Worm (Caenorhabditis elegans): ENCODE results near the gene rimb-1.
A peak's percentile ranks its signal among the peaks of the same experiment; 100 is the strongest.

Gene rimb-1

DNA sequence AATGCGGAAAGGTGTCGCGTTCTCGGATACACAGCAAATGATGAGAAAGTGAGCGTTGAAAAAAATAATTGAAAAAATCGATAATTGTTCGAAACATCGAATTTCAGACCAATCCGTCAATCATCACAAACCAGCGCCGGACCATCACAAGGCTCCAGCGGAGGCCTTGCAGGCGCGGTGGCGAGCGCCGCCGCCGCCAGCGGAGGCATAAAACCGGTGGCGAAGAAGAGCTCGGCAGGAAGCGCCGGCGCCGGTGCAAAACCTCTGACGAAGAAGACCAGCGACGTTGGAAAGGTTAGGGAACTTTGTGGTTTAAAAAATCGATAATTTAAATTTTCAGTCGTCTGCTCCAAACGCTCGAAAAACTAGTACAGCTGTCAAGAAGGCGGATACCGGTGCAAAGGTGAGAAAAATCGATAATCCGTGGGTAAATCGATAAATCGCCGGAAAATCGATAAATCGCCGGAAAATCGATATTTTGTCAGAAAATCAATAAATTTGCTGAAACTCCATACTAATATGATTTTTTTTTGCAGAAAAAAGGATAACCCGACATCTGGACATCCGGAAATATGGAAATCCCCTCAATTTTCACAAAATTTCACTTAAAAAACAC, 18.2 kb downstream of the rimb-1 start:
- no peak for TF ChIP-seq K09A11.1 (tag; optimal IDR thresholded peaks at IDR 0.05; ENCODE audit: insufficient read depth)
- no peak for TF ChIP-seq unc-86 (tag; optimal IDR thresholded peaks at IDR 0.05)
- TF ChIP-seq C08G9.2 (tag; optimal IDR thresholded peaks at IDR 0.05): peak; percentile 2
- TF ChIP-seq ceh-19 (GFP tag; optimal IDR thresholded peaks at IDR 0.05): no peak
- TF ChIP-seq ceh-6 (GFP tag; optimal IDR thresholded peaks at IDR 0.05): no peak
- TF ChIP-seq ceh-48 (tag; optimal IDR thresholded peaks at IDR 0.05): peak; percentile 36
- peak; percentile 4 for TF ChIP-seq elt-4 (tag; optimal IDR thresholded peaks at IDR 0.05)

DNA sequence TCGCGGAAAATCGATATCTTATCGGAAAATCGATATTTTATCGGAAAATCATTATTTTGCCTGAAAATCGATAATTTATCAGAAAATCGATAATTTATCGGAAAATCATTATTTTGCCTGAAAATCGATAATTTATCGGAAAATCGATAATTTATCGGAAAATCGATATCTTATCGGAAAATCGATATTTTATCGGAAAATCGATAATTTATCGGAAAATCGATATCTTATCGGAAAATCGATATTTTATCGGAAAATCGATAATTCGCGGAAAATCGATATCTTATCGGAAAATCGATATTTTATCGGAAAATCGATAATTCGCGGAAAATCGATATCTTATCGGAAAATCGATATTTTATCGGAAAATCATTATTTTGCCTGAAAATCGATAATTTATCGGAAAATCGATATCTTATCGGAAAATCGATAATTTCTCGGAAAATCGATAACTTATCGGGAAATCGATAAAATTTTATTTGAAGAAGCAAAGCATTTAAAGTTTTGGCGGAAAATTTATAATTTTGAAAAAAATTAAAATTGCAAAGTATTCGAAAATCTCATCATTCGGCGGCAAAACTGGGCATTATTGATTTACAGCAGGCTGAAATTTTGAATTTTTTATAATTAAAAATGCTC, 19.3 kb downstream of the rimb-1 start:
- TF ChIP-seq ceh-48 (tag; optimal IDR thresholded peaks at IDR 0.05): peak; percentile 99

- TF ChIP-seq nfya-1 (tag; optimal IDR thresholded peaks at IDR 0.05) (no peak), che-1 (tag; optimal IDR thresholded peaks at IDR 0.05) (no peak), npax-4 (tag; optimal IDR thresholded peaks at IDR 0.05) (no peak), hlh-6 (tag; optimal IDR thresholded peaks at IDR 0.05) (no peak), pag-3 (tag; optimal IDR thresholded peaks at IDR 0.05; ENCODE audit: borderline replicate concordance) (no peak), C08G9.2 (tag; optimal IDR thresholded peaks at IDR 0.05) (no peak), ceh-24 (tag; optimal IDR thresholded peaks at IDR 0.05) (no peak), ceh-31 (tag; optimal IDR thresholded peaks at IDR 0.05) (no peak), ceh-19 (GFP tag; optimal IDR thresholded peaks at IDR 0.05) (no peak), unc-42 (tag; optimal IDR thresholded peaks at IDR 0.05) (no peak), hlh-15 (tag; optimal IDR thresholded peaks at IDR 0.05) (no peak), ttx-3 (tag; optimal IDR thresholded peaks at IDR 0.05) (no peak), rnt-1 (tag; optimal IDR thresholded peaks at IDR 0.05) (no peak), ahr-1 (tag; optimal IDR thresholded peaks at IDR 0.05) (no peak), pha-4 (tag; optimal IDR thresholded peaks at IDR 0.05) (no peak), madf-2 (tag; optimal IDR thresholded peaks at IDR 0.05) (no peak)
These were observed 26.2 kb downstream of the rimb-1 start for ce11 chrIII:1814285-1814684.

ce11 chrIII:1818001-1818655, 30.0 kb downstream of the rimb-1 start, which contains the start of gene clp-4:
TSS of gene clp-4 (minus strand) at chrIII:1818323.
- TF ChIP-seq lin-11 (tag; optimal IDR thresholded peaks at IDR 0.05) (no peak), unc-42 (tag; optimal IDR thresholded peaks at IDR 0.05) (no peak), pros-1 (tag; optimal IDR thresholded peaks at IDR 0.05) (no peak), nhr-11 (tag; optimal IDR thresholded peaks at IDR 0.05) (no peak)

ce11 chrIII:1819049-1819597, 31.0 kb downstream of the rimb-1 start:
- TF ChIP-seq F13H6.1 (tag; optimal IDR thresholded peaks at IDR 0.05): no peak
- no peak for TF ChIP-seq ceh-34 (tag; optimal IDR thresholded peaks at IDR 0.05)
- no peak for TF ChIP-seq fkh-6 (tag; optimal IDR thresholded peaks at IDR 0.05)
- no peak for TF ChIP-seq lin-11 (tag; optimal IDR thresholded peaks at IDR 0.05)
- TF ChIP-seq sdc-2 (tag; optimal IDR thresholded peaks at IDR 0.05): no peak
- TF ChIP-seq lim-6 (tag; optimal IDR thresholded peaks at IDR 0.05): no peak
- no peak for TF ChIP-seq ets-4 (tag; optimal IDR thresholded peaks at IDR 0.05)
- no peak for TF ChIP-seq gmeb-2 (tag; optimal IDR thresholded peaks at IDR 0.05)
- TF ChIP-seq che-1 (tag; optimal IDR thresholded peaks at IDR 0.05): no peak
- no peak for TF ChIP-seq tbx-7 (tag; optimal IDR thresholded peaks at IDR 0.05)
- TF ChIP-seq ceh-22 (tag; optimal IDR thresholded peaks at IDR 0.05): no peak

Data from whole organism, late embryonic.